Worm (Caenorhabditis elegans) whole organism, mixed stage, embryonic: Measurements from ENCODE around the gene C15F1.5.

ENCODE experiments used
- ceh-39 ChIP-seq: fragments of 150-350 bp; optimal IDR thresholded peaks from 2 replicates; lab custom pipeline; 2014; ENCODE audit warnings: missing biosample characterization, missing genetic modification characterization
- ces-1 ChIP-seq: fragments of 150-350 bp; optimal IDR thresholded peaks from 2 replicates; lab custom pipeline; 2014; ENCODE audit warnings: missing biosample characterization, missing genetic modification reagents, missing genetic modification characterization
- elt-1 ChIP-seq: sonication (generic microtip); optimal IDR thresholded peaks from 2 replicates; lab custom pipeline; 2017; ENCODE audit warnings: missing genetic modification characterization, mild to moderate bottlenecking, missing compliant biosample characterization, antibody characterized with exemption, moderate library complexity, borderline replicate concordance; ENCODE audit not compliant: insufficient read depth
- elt-3 ChIP-seq: fragments of 150-350 bp; optimal IDR thresholded peaks from 2 replicates; lab custom pipeline; 2014; ENCODE audit warnings: missing biosample characterization, missing genetic modification characterization
- nhr-12 ChIP-seq: fragments of 150-350 bp; optimal IDR thresholded peaks from 2 replicates; lab custom pipeline; 2014; ENCODE audit warnings: missing biosample characterization, missing genetic modification characterization
- nhr-28 ChIP-seq: fragments of 150-350 bp; optimal IDR thresholded peaks from 2 replicates; lab custom pipeline; 2014; ENCODE audit warnings: missing biosample characterization, missing genetic modification characterization
- nhr-76 ChIP-seq: sonication (generic microtip); optimal IDR thresholded peaks from 2 replicates; lab custom pipeline; 2017; ENCODE audit warnings: missing biosample characterization, missing genetic modification characterization
- pha-4 ChIP-seq: fragments of 150-350 bp; optimal IDR thresholded peaks from 2 replicates; lab custom pipeline; 2018; ENCODE audit warnings: missing biosample characterization, missing genetic modification reagents, missing genetic modification characterization
- sptf-1 ChIP-seq: sonication (generic microtip); optimal IDR thresholded peaks from 2 replicates; lab custom pipeline; 2017; ENCODE audit warnings: mild to moderate bottlenecking, missing genetic modification characterization, moderate library complexity, missing compliant biosample characterization
- ztf-11 ChIP-seq: fragments of 150-350 bp; optimal IDR thresholded peaks from 2 replicates; lab custom pipeline; 2014; ENCODE audit warnings: missing biosample characterization, missing genetic modification characterization

DNA sequence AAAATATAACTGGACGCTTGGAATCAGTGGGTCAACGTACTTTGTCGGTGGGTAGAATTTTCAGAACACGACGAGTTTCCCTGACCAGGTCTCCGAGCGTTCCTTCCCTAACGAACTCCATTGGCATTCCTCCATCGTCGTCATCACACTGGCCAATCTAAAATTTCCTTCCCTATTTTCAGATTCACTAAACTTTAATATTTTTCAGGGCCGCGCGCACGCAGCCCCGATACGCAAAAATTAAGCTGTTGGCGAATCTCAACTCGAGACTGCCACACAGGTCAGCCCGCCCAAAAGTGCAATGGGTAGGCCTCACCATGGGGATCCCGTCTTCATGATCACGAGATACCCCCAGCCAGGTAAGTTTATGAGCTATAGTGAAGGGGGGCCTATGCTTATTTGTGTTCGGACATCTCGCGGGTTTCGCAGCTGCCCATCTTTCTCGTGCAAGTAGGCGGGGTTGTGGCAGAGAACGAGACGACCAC is 2.2 kb downstream of the C15F1.5 start:
- TF ChIP-seq pha-4 (tag; lab: Kevin White, UChicago): peak; percentile 39
- peak; percentile 65 for TF ChIP-seq sptf-1 (tag; lab: Kevin White, UChicago)
- peak; percentile 2 for TF ChIP-seq ces-1 (GFP tag; lab: Kevin White, UChicago)
- no peak for TF ChIP-seq ztf-11 (tag; lab: Kevin White, UChicago)
- no peak for TF ChIP-seq nhr-76 (tag; lab: Kevin White, UChicago)
- no peak for TF ChIP-seq nhr-28 (tag; lab: Kevin White, UChicago)
- TF ChIP-seq nhr-12: no peak
- TF ChIP-seq elt-1 (tag; lab: Kevin White, UChicago): no peak
- no peak for TF ChIP-seq elt-3
- peak; percentile 69 for TF ChIP-seq ceh-39
